Fruit fly (Drosophila melanogaster) whole organism, wandering third instar larva: ENCODE data around the gene GMF.

Experiments used
- Abd-B ChIP-seq: fragments of >200 bp; optimal IDR thresholded peaks from 2 replicates; lab custom pipeline; 2017; ENCODE audit warnings: missing biosample characterization, missing genetic modification characterization
- CG32264 ChIP-seq: fragments of 200-800 bp; sonication (Bioruptor generic); optimal IDR thresholded peaks from 2 replicates; lab custom pipeline; 2016; ENCODE audit warnings: missing biosample characterization, missing genetic modification characterization
- CG9705 ChIP-seq: fragments of 200-800 bp; sonication (Bioruptor generic); optimal IDR thresholded peaks from 2 replicates; lab custom pipeline; 2018; ENCODE audit warnings: missing biosample characterization, mild to moderate bottlenecking, missing genetic modification characterization
- CrebA ChIP-seq: fragments of 200-800 bp; sonication (Bioruptor generic); optimal IDR thresholded peaks from 2 replicates; lab custom pipeline; 2016; ENCODE audit warnings: missing biosample characterization, mild to moderate bottlenecking, missing genetic modification characterization, borderline replicate concordance
- Dfd ChIP-seq: fragments of >200 bp; optimal IDR thresholded peaks from 2 replicates; lab custom pipeline; 2017; ENCODE audit warnings: missing biosample characterization, missing genetic modification characterization
- Dif ChIP-seq: fragments of 200-275, 200-300 bp; sonication (Bioruptor generic); optimal IDR thresholded peaks from 2 replicates; lab custom pipeline; 2018; ENCODE audit warnings: missing biosample characterization, missing genetic modification characterization; ENCODE audit not compliant: partially characterized antibody
- GATAd ChIP-seq: sonication (Bioruptor generic); optimal IDR thresholded peaks from 2 replicates; lab custom pipeline; 2016; ENCODE audit warnings: missing biosample characterization, missing genetic modification characterization
- HLH106 ChIP-seq: fragments of 200-800 bp; optimal IDR thresholded peaks from 3 replicates; lab custom pipeline; 2019; ENCODE audit warnings: missing biosample characterization, mild to moderate bottlenecking, missing genetic modification characterization, moderate library complexity
- Hnf4 ChIP-seq: fragments of 200-800 bp; sonication (Bioruptor generic); optimal IDR thresholded peaks from 2 replicates; lab custom pipeline; 2016; ENCODE audit warnings: missing biosample characterization, mild to moderate bottlenecking, missing genetic modification characterization
- Hr78 ChIP-seq: fragments of >200 bp; optimal IDR thresholded peaks from 2 replicates; lab custom pipeline; 2017; ENCODE audit warnings: missing biosample characterization, missing genetic modification characterization
- Hr83 ChIP-seq: fragments of 200-300 bp; sonication (Bioruptor generic); optimal IDR thresholded peaks from 2 replicates; lab custom pipeline; 2016; ENCODE audit warnings: missing biosample characterization, mild to moderate bottlenecking, missing genetic modification characterization, moderate library complexity; ENCODE audit not compliant: poor library complexity, severe bottlenecking
- Jra ChIP-seq: sonication (Bioruptor generic); optimal IDR thresholded peaks from 2 replicates; lab custom pipeline; 2016; ENCODE audit warnings: missing biosample characterization, missing genetic modification characterization
- Myc ChIP-seq: fragments of >200 bp; optimal IDR thresholded peaks from 2 replicates; lab custom pipeline; 2017
- N ChIP-seq: fragments of >200 bp; optimal IDR thresholded peaks from 2 replicates; lab custom pipeline; 2018; ENCODE audit warnings: missing biosample characterization, missing external identifiers, missing genetic modification characterization
- OdsH ChIP-seq: fragments of 200-800 bp; sonication (Bioruptor generic); optimal IDR thresholded peaks from 2 replicates; lab custom pipeline; 2016; ENCODE audit warnings: missing biosample characterization, mild to moderate bottlenecking, missing genetic modification characterization
- Sp1 ChIP-seq: fragments of 200-800 bp; sonication (Bioruptor generic); optimal IDR thresholded peaks from 3 replicates; lab custom pipeline; 2019; ENCODE audit warnings: missing biosample characterization, mild to moderate bottlenecking, missing genetic modification characterization, moderate library complexity
- Vsx2 ChIP-seq: fragments of 200-300, 225-300 bp; sonication (Bioruptor generic); optimal IDR thresholded peaks from 2 replicates; lab custom pipeline; 2018; ENCODE audit warnings: missing biosample characterization, missing genetic modification characterization; ENCODE audit not compliant: partially characterized antibody
- br ChIP-seq: fragments of 200-800 bp; sonication (Bioruptor generic); optimal IDR thresholded peaks from 2 replicates; lab custom pipeline; 2016; ENCODE audit warnings: missing biosample characterization, missing genetic modification characterization
- brk ChIP-seq: fragments of 200-800 bp; sonication (Bioruptor generic); optimal IDR thresholded peaks from 2 replicates; lab custom pipeline; 2016; ENCODE audit warnings: missing biosample characterization, mild to moderate bottlenecking, missing genetic modification characterization
- dl ChIP-seq, 2 experiments: fragments of 175-275, 200-275 bp in 1 of 2; fragments of 200-275 bp in 1 of 2; sonication (Bioruptor generic); optimal IDR thresholded peaks; lab custom pipeline; 2018; ENCODE audit warnings: mild to moderate bottlenecking in 2 of 2, missing biosample characterization in 2 of 2, missing genetic modification characterization in 2 of 2, moderate library complexity in 2 of 2; ENCODE audit not compliant: partially characterized antibody in 2 of 2, insufficient read depth in 1 of 2
- dsf ChIP-seq: sonication (Bioruptor generic); optimal IDR thresholded peaks from 2 replicates; lab custom pipeline; 2016; ENCODE audit warnings: missing biosample characterization, missing genetic modification characterization, borderline replicate concordance
- ey ChIP-seq: fragments of 200-800 bp; sonication (Bioruptor generic); optimal IDR thresholded peaks from 2 replicates; lab custom pipeline; 2016; ENCODE audit warnings: missing biosample characterization, missing genetic modification characterization
- foxo ChIP-seq, 2 experiments: fragments of 200-800 bp; sonication (Bioruptor generic); optimal IDR thresholded peaks; 2 replicates in 1 of 2; 3 replicates in 1 of 2; lab custom pipeline; 2016 to 2017; ENCODE audit warnings: missing biosample characterization in 2 of 2, missing genetic modification characterization in 2 of 2
- fru ChIP-seq: fragments of 200-800 bp; sonication (Bioruptor generic); optimal IDR thresholded peaks from 3 replicates; lab custom pipeline; 2016; ENCODE audit warnings: missing biosample characterization, mild to moderate bottlenecking, missing genetic modification characterization
- h ChIP-seq: fragments of 200-800 bp; sonication (Bioruptor generic); optimal IDR thresholded peaks from 3 replicates; lab custom pipeline; 2016; ENCODE audit warnings: missing biosample characterization, mild to moderate bottlenecking, missing genetic modification characterization
- jim ChIP-seq: fragments of 175-275, 200-325 bp; sonication (Bioruptor generic); optimal IDR thresholded peaks from 2 replicates; lab custom pipeline; 2016; ENCODE audit warnings: missing biosample characterization, mild to moderate bottlenecking, missing genetic modification characterization
- pan ChIP-seq: fragments of >200 bp; optimal IDR thresholded peaks from 2 replicates; lab custom pipeline; 2017
- psq ChIP-seq: fragments of 200-800 bp; sonication (Bioruptor generic); optimal IDR thresholded peaks from 3 replicates; lab custom pipeline; 2017; ENCODE audit warnings: missing biosample characterization, mild to moderate bottlenecking, missing genetic modification characterization, moderate library complexity
- rgr ChIP-seq: fragments of 200-800 bp; sonication (Bioruptor generic); optimal IDR thresholded peaks from 3 replicates; lab custom pipeline; 2016; ENCODE audit warnings: missing biosample characterization, mild to moderate bottlenecking, missing genetic modification characterization
- sage ChIP-seq: fragments of 200-800 bp; sonication (Bioruptor generic); optimal IDR thresholded peaks from 2 replicates; lab custom pipeline; 2016; ENCODE audit warnings: missing biosample characterization, mild to moderate bottlenecking, missing genetic modification characterization
- tai ChIP-seq: sonication (Bioruptor generic); optimal IDR thresholded peaks from 2 replicates; lab custom pipeline; 2016; ENCODE audit warnings: missing biosample characterization, missing genetic modification characterization
- usp ChIP-seq: fragments of >200 bp; optimal IDR thresholded peaks from 2 replicates; lab custom pipeline; 2017; ENCODE audit warnings: missing biosample characterization, missing genetic modification characterization
- woc ChIP-seq: sonication (Bioruptor generic); optimal IDR thresholded peaks from 2 replicates; lab custom pipeline; 2016; ENCODE audit warnings: missing biosample characterization, mild to moderate bottlenecking, missing genetic modification characterization

The GMF gene

DNA sequence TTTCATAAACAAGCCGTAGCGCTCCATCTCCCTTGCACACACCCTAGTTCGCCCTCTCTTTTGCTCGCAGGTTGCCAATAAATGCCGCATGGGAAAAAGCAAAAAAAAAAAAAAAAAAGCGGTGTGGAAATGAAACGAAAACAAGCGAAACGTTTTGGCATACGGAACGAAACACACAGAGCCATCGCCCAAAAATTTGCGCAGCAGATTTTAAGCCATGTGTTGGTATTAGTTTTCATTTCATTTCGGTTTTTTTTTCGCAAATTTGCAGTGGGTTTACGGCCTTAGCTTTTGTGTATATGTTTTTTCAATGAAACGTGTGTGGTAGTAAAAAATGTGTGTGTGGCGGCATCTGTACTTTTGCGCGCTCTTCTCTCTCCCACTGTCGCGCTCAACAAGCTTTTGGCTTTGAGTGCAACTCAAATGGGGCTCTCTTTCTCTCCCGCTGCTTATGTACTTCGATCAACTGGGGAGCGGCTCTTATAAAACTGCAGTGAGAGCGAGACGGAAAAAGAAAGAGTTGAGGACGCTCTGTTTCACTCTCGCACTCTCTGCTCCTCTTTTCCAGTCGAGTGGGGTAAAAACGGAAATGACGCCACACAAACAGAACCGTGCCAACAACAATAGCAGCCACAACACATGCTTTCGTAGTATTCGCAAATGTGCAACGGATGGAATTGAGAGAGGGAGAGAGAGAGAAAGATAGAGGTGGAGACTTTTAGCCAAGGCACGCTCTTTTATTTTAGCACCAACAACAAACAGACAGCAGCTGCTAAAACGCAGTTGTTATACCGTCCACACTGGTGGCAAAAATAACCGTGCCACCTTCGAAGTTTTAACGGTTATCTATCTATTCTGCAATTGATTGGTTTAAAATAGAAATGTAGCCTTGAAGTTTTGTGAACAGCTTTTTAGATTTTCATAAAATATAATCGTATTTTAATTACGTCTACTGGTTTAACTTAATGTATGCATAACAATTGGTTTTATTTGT, 18.2 kb downstream of the GMF start (continued):
- TF ChIP-seq Hnf4 (GFP tag; lab: Kevin White, UChicago) (peak; percentile 67), Sp1 (GFP tag; lab: Kevin White, UChicago) (peak; percentile 64), br (GFP tag; lab: Kevin White, UChicago) (peak; percentile 69), dsf (GFP tag; lab: Kevin White, UChicago) (no peak)

DNA sequence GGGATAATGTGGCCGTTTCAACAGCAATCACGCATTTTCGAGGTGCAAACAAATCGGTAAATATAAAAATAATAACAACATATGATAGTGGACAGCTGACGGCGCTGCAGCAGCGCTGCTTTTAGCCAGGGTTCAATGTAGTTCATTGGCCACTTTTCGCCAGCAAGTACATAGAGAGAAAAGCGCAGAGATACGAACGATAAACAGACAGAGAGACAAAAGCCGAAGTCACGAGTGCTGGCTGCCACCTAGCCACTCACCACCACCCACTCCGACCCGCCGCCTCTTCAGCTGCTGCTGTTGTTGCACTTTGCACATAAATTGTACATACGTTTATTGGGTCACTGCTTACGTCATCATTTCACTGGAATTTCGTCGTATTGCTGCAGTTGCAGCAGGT, 19.9 kb downstream of the GMF start:
- TF ChIP-seq dsf (GFP tag; lab: Kevin White, UChicago) (no peak), OdsH (GFP tag; lab: Kevin White, UChicago) (no peak), Hnf4 (GFP tag; lab: Kevin White, UChicago) (no peak)

DNA sequence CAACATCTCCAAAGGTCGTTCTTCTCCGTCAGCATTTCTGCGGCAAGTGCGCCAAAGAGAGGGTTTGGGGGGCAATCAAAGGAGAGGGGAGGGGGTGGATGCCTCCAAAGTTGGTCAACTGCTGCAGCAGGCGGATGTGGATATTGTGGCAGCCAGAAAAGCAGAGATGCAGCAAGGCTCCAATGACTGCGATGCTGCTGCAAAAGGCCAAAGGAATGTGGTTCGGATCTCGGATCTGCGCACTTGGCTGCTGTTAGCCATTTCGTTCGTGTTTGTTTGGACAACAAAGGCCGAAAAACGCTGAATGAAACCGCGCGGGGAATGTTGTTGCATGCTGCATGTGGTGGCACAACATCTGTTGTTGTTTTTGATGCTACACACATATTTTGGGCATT, 20.7 kb downstream of the GMF start:
- TF ChIP-seq N (GFP tag; lab: Kevin White, UChicago) (no peak), Abd-B (GFP tag; lab: Kevin White, UChicago) (no peak), Hr83 (GFP tag; lab: Kevin White, UChicago) (peak; percentile 74), Sp1 (GFP tag; lab: Kevin White, UChicago) (no peak), Dfd (no peak), tai (no peak), HLH106 (tag; lab: Kevin White, UChicago) (peak; percentile 23), CG9705 (peak; percentile 10), rgr (GFP tag; lab: Kevin White, UChicago) (peak; percentile 26), woc (GFP tag; lab: Kevin White, UChicago) (no peak), jim (GFP tag; lab: Kevin White, UChicago) (no peak), ey (GFP tag; lab: Kevin White, UChicago) (no peak), psq (peak; percentile 4)

DNA sequence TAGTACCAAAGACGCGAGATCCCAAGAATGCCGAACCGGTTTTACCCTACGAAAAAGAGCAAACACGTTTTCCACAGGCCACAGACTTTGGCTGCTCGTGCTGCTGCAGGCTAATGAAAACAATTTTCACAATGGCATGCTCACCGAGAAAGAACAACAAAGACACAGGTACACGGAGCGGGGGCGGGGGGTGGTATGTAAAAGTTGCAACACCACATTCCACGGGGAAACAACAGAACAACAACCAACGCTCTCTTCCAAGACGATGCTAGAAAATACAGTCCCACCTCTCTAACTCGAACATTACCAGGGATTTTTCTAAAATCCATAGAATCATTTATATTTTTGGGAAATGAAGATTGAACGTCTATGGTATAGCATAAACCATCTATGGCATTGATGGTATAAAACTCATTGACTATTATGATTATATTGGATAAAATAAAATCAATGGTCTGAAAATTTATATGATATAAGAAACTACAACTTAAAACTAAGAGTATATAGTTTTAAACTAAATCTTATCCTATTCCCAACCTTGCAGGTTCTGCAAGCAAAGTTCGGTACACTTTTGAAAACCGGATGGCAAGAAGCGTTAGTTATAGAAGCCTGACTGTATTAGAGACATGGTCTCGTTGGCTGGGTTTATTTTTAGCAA, 21.2 kb downstream of the GMF start:
- TF ChIP-seq pan (no peak), Sp1 (GFP tag; lab: Kevin White, UChicago) (peak; percentile 25), Abd-B (GFP tag; lab: Kevin White, UChicago) (no peak), h (GFP tag; lab: Kevin White, UChicago) (peak; percentile 28), ey (GFP tag; lab: Kevin White, UChicago) (peak; percentile 24), fru (peak; percentile 45), OdsH (GFP tag; lab: Kevin White, UChicago) (peak; percentile 17), psq (peak; percentile 16), foxo (GFP tag; optimal IDR thresholded peaks at IDR 0.05; lab: Kevin White, UChicago) (peak in 1 of 2 experiments; percentile 50), CG9705 (no peak), HLH106 (tag; lab: Kevin White, UChicago) (peak; percentile 22), woc (GFP tag; lab: Kevin White, UChicago) (peak; percentile 55), Hr78 (GFP tag; lab: Kevin White, UChicago) (no peak)
- TF ChIP-seq, all 38 proteins: peak for 9

DNA sequence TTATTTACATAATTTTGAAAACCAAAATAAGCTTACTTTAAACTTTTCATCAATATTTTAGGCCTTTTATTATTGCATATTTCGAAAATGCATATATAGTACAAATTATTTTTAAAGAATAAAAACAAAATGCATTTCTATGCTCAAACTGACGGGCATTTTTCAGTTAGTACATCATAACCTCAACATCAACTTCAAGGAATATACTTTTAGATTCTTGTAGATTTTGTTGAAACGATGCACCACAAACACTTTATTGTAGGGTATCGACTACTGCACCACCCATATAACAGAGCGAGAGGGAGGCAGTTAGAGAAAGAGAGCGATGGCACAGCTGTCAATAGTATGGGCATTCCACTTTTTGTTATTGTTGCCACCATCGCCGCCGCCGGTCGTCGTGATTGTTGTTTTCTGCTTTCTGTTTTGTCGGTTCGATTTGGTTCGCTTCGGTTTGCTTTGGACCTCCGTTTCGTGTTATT, 22.9 kb downstream of the GMF start:
- peak; percentile 79 for TF ChIP-seq fru
- TF ChIP-seq ey (GFP tag; lab: Kevin White, UChicago), result peak; percentile 73
- peak; percentile 73 for TF ChIP-seq rgr (GFP tag; lab: Kevin White, UChicago)
- no peak for TF ChIP-seq CG9705
- TF ChIP-seq Myc (lab: Kevin White, UChicago), result no peak
- no peak for TF ChIP-seq jim (GFP tag; lab: Kevin White, UChicago)
- TF ChIP-seq dsf (GFP tag; lab: Kevin White, UChicago), result no peak
- TF ChIP-seq sage (GFP tag; lab: Kevin White, UChicago), result no peak
- no peak for TF ChIP-seq brk (GFP tag; lab: Kevin White, UChicago)
- TF ChIP-seq Jra (GFP tag; lab: Kevin White, UChicago), result no peak
- TF ChIP-seq tai, result no peak
- TF ChIP-seq br (GFP tag; lab: Kevin White, UChicago), result peak; percentile 49
- no peak for TF ChIP-seq Hr83 (GFP tag; lab: Kevin White, UChicago)
- peak; percentile 78 for TF ChIP-seq h (GFP tag; lab: Kevin White, UChicago)
- TF ChIP-seq Dif (GFP tag; lab: Kevin White, UChicago), result no peak
- no peak for TF ChIP-seq dl (GFP tag; optimal IDR thresholded peaks at IDR 0.05; lab: Kevin White, UChicago; ENCODE audit: insufficient read depth in 1 of 2, partially characterized antibody in 2 of 2)
- TF ChIP-seq pan, result no peak
- no peak for TF ChIP-seq Vsx2 (GFP tag; lab: Kevin White, UChicago)
- peak; percentile 56 for TF ChIP-seq psq
- no peak for TF ChIP-seq usp
- peak; percentile 62 for TF ChIP-seq woc (GFP tag; lab: Kevin White, UChicago)
- TF ChIP-seq GATAd (GFP tag; lab: Kevin White, UChicago), result no peak
- peak; percentile 72 for TF ChIP-seq OdsH (GFP tag; lab: Kevin White, UChicago)
- peak; percentile 46 for TF ChIP-seq Sp1 (GFP tag; lab: Kevin White, UChicago)
- TF ChIP-seq Hr78 (GFP tag; lab: Kevin White, UChicago), result no peak
- TF ChIP-seq CrebA (GFP tag; lab: Kevin White, UChicago), result no peak
- TF ChIP-seq foxo (GFP tag; optimal IDR thresholded peaks at IDR 0.05; lab: Kevin White, UChicago), result peak in 1 of 2 experiments; percentile 68
- peak; percentile 53 for TF ChIP-seq HLH106 (tag; lab: Kevin White, UChicago)
- no peak for TF ChIP-seq Dfd
- TF ChIP-seq Hnf4 (GFP tag; lab: Kevin White, UChicago), result peak; percentile 32
- no peak for TF ChIP-seq CG32264
